Worm (Caenorhabditis elegans) whole organism, L4 larva: Measurements from ENCODE around the gene spp-1.

Experiments
- mep-1 ChIP-seq: fragments of 150-350 bp; sonication (generic microtip); optimal IDR thresholded peaks from 3 replicates; lab custom pipeline; 2014; ENCODE audit warnings: missing biosample characterization, missing genetic modification characterization
- nhr-237 ChIP-seq: sonication (generic microtip); optimal IDR thresholded peaks from 2 replicates; lab custom pipeline; 2017; ENCODE audit warnings: missing biosample characterization, missing genetic modification characterization
- nhr-77 ChIP-seq: fragments of 150-350 bp; optimal IDR thresholded peaks from 2 replicates; lab custom pipeline; 2014; ENCODE audit warnings: missing biosample characterization, missing genetic modification characterization

DNA sequence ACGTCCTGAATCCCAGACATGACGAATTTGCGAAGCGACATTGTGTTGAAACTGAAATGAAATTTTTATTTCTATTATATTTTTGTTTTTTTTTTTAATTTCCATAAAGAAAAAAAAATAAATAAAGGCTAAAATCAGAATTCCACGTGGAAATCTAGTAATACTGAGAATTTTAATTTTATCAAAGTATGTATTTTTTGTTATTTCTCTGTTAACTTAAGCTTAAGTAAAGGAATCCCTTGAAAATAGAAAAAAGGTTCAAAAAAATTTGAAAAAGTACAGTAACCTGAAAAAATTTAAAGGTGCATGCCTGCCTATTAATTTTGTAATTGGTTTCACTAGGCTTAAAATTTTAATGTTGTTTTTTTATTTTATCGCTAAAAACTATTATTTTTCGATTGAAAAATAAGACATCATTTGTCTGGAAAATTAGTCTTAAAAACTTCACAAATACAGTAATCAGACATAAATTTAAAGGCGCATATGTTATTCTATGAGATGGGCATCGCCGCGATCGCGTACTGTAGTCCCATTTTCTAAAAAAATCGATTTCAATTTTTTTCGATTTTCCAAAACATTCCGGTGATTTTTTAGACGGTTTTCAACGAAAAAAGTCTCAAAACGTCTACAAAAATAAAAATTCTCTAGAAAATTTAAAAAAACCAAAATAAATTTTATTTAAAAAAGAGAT, 25.0 kb downstream of the spp-1 start, which contains the start of gene nex-2:
- TF ChIP-seq nhr-237 (tag; lab: Kevin White, UChicago) = no peak
- no peak for TF ChIP-seq nhr-77
- TF ChIP-seq mep-1 (tag; lab: Kevin White, UChicago) = no peak
